Worm (Caenorhabditis elegans): ENCODE data around the gene josd-1.

ce11 chrIII:2840877-2841540 lies 4.6 kb downstream of the josd-1 start, which contains the start of gene Y71H2AR.2:
- TF ChIP-seq unc-62 (GFP tag; optimal IDR thresholded peaks at IDR 0.05 in 1 of 2), result no peak
- TF ChIP-seq unc-62 (tag; optimal IDR thresholded peaks at IDR 0.05), result no peak
- no peak for TF ChIP-seq pha-4 (GFP tag; IDR thresholded peaks at IDR 0.05)
- no peak for TF ChIP-seq pha-4 (tag; optimal IDR thresholded peaks at IDR 0.05)
- TF ChIP-seq pqm-1 (tag; optimal IDR thresholded peaks at IDR 0.05), result no peak
- no peak for TF ChIP-seq snpc-4 (tag; optimal IDR thresholded peaks at IDR 0.05)
- TF ChIP-seq T20F7.1 (GFP tag; optimal IDR thresholded peaks at IDR 0.05), result no peak
- TF ChIP-seq lsy-2 (tag; optimal IDR thresholded peaks at IDR 0.05), result no peak
